Fruit fly (Drosophila melanogaster): ENCODE data around the gene CG32642.

dm6 chrX:12939951-12940350, 19.1 kb upstream of the CG32642 start:
- TF ChIP-seq kay (GFP tag; ENCODE audit: borderline replicate concordance) = no peak
- no peak for TF ChIP-seq Crg-1 (GFP tag; optimal IDR thresholded peaks at IDR 0.05)
- TF ChIP-seq cnc (optimal IDR thresholded peaks at IDR 0.05) = no peak
- TF ChIP-seq Mnt (GFP tag; optimal IDR thresholded peaks at IDR 0.05) = no peak
- no peak for TF ChIP-seq CG12768 (GFP tag; optimal IDR thresholded peaks at IDR 0.05)
- no peak for TF ChIP-seq tj (GFP tag; optimal IDR thresholded peaks at IDR 0.05)
- TF ChIP-seq Hr96 (GFP tag; optimal IDR thresholded peaks at IDR 0.05) = no peak
- TF ChIP-seq CG33017 (tag; optimal IDR thresholded peaks at IDR 0.05) = no peak
- no peak for TF ChIP-seq ovo (GFP tag; optimal IDR thresholded peaks at IDR 0.05)
- no peak for TF ChIP-seq CG14711 (tag; optimal IDR thresholded peaks at IDR 0.05)
- TF ChIP-seq CG7045 (GFP tag; optimal IDR thresholded peaks at IDR 0.05) = no peak
- no peak for TF ChIP-seq bab1 (GFP tag; optimal IDR thresholded peaks at IDR 0.05)
- no peak for TF ChIP-seq cic (GFP tag; optimal IDR thresholded peaks at IDR 0.05)
- TF ChIP-seq CG11617 (GFP tag; optimal IDR thresholded peaks at IDR 0.05) = no peak
